Fruit fly (Drosophila melanogaster): Measurements from ENCODE around the gene Nek2.

Nek2 gene

dm6 chrX:7874094-7874493, 17.4 kb downstream of the Nek2 start, which contains the start of gene Ir7c:
Ir7c (plus strand) TSS chrX:7874394.
- TF ChIP-seq lab (GFP tag; optimal IDR thresholded peaks at IDR 0.05), result no peak
- no peak for TF ChIP-seq Deaf1 (tag; optimal IDR thresholded peaks at IDR 0.05)
- TF ChIP-seq caup (GFP tag; optimal IDR thresholded peaks at IDR 0.05; ENCODE audit: severe bottlenecking), result no peak
- TF ChIP-seq CG4854 (GFP tag; optimal IDR thresholded peaks at IDR 0.05), result no peak
- no peak for TF ChIP-seq dpn (GFP tag; optimal IDR thresholded peaks at IDR 0.05)
- TF ChIP-seq sna (GFP tag; IDR thresholded peaks at IDR 0.05; ENCODE audit: partially characterized antibody), result no peak
- TF ChIP-seq Usf (GFP tag; optimal IDR thresholded peaks at IDR 0.05), result no peak
- TF ChIP-seq schlank (tag; optimal IDR thresholded peaks at IDR 0.05), result no peak
- TF ChIP-seq sens-2 (GFP tag; IDR thresholded peaks at IDR 0.05), result no peak
- TF ChIP-seq Myb (GFP tag; optimal IDR thresholded peaks at IDR 0.05), result no peak
- TF ChIP-seq Chrac-16 (GFP tag; optimal IDR thresholded peaks at IDR 0.05), result no peak
- no peak for TF ChIP-seq CkIIα-i1 (GFP tag; IDR thresholded peaks at IDR 0.05)
- no peak for TF ChIP-seq kay (GFP tag; optimal IDR thresholded peaks at IDR 0.05)
- no peak for TF ChIP-seq CG18011 (GFP tag; optimal IDR thresholded peaks at IDR 0.05)
- no peak for TF ChIP-seq CG2875 (GFP tag; optimal IDR thresholded peaks at IDR 0.05)
- TF ChIP-seq onecut (GFP tag; IDR thresholded peaks at IDR 0.05), result no peak
- no peak for TF ChIP-seq Taf1 (GFP tag; IDR thresholded peaks at IDR 0.05)

- TF ChIP-seq CG15514 (GFP tag; optimal IDR thresholded peaks at IDR 0.05) (no peak), Optix (GFP tag; IDR thresholded peaks at IDR 0.05) (no peak), CG12942 (GFP tag; optimal IDR thresholded peaks at IDR 0.05) (no peak), Hand (GFP tag; optimal IDR thresholded peaks at IDR 0.05) (no peak), Tbp (GFP tag; optimal IDR thresholded peaks at IDR 0.05) (no peak), da (GFP tag; optimal IDR thresholded peaks at IDR 0.05) (no peak), amos (GFP tag; IDR thresholded peaks at IDR 0.05; ENCODE audit: partially characterized antibody) (no peak), CHES-1-like (GFP tag; optimal IDR thresholded peaks at IDR 0.05) (no peak), Oli (tag; optimal IDR thresholded peaks at IDR 0.05) (no peak), CG11398 (GFP tag; optimal IDR thresholded peaks at IDR 0.05) (no peak)
Measured at dm6 chrX:7873172-7873930, 18.1 kb downstream of the Nek2 start, which contains the start of gene dec. dec (minus strand) TSS chrX:7873222.

dm6 chrX:7866868-7867267, 24.6 kb downstream of the Nek2 start, which contains the start of gene Ir7b:
Ir7b (minus strand) TSS chrX:7866968.
- TF ChIP-seq nerfin-2 (GFP tag; IDR thresholded peaks at IDR 0.05; ENCODE audit: partially characterized antibody), result no peak
- no peak for TF ChIP-seq CG4360 (GFP tag; IDR thresholded peaks at IDR 0.05)
- no peak for TF ChIP-seq fu2 (GFP tag; optimal IDR thresholded peaks at IDR 0.05)
- TF ChIP-seq grau (tag; optimal IDR thresholded peaks at IDR 0.05), result no peak
- no peak for TF ChIP-seq Adf1 (GFP tag; IDR thresholded peaks at IDR 0.05)
- TF ChIP-seq onecut (GFP tag; IDR thresholded peaks at IDR 0.05), result no peak
- TF ChIP-seq CG14014 (GFP tag; IDR thresholded peaks at IDR 0.05), result no peak
- no peak for TF ChIP-seq Opbp (GFP tag; IDR thresholded peaks at IDR 0.05; ENCODE audit: partially characterized antibody)
- TF ChIP-seq CG18764 (GFP tag; optimal IDR thresholded peaks at IDR 0.05), result no peak
- TF ChIP-seq h (optimal IDR thresholded peaks at IDR 0.05), result no peak
- TF ChIP-seq Antp (GFP tag; optimal IDR thresholded peaks at IDR 0.05), result no peak
- TF ChIP-seq ham (GFP tag; IDR thresholded peaks at IDR 0.05), result no peak
- TF ChIP-seq zf30C (GFP tag; optimal IDR thresholded peaks at IDR 0.05), result no peak
- TF ChIP-seq CG4404 (GFP tag; IDR thresholded peaks at IDR 0.05), result no peak
- no peak for TF ChIP-seq CG9797 (GFP tag; optimal IDR thresholded peaks at IDR 0.05)
- TF ChIP-seq CG7357 (GFP tag; IDR thresholded peaks at IDR 0.05), result no peak
- no peak for TF ChIP-seq chif (GFP tag; optimal IDR thresholded peaks at IDR 0.05)
- TF ChIP-seq Chrac-16 (GFP tag; optimal IDR thresholded peaks at IDR 0.05), result no peak
- TF ChIP-seq Tbp (GFP tag; optimal IDR thresholded peaks at IDR 0.05), result no peak

Data from whole organism, embryonic.